Fruit fly (Drosophila melanogaster) whole organism, prepupa: ENCODE measurements around the gene CG13075.

Source experiments
- CG10631 ChIP-seq: fragments of 200-800 bp; sonication (Bioruptor generic); optimal IDR thresholded peaks from 2 replicates; lab custom pipeline; 2016; ENCODE audit warnings: missing biosample characterization, missing genetic modification characterization
- CG11294 ChIP-seq: fragments of 200-800 bp; sonication (Bioruptor generic); IDR thresholded peaks from 2 replicates; pipeline ENCODE4 v1.3.6; 2022; ENCODE audit warnings: missing biosample characterization, missing genetic modification characterization
- CG11762 ChIP-seq: fragments of 200-800 bp; sonication (Bioruptor generic); optimal IDR thresholded peaks from 3 replicates; lab custom pipeline; 2016; ENCODE audit warnings: missing biosample characterization, missing genetic modification characterization; ENCODE audit not compliant: insufficient read depth
- CG15336 ChIP-seq: fragments of 200-800 bp; sonication (Bioruptor generic); IDR thresholded peaks from 2 replicates; pipeline ENCODE4 v1.3.6; 2022; ENCODE audit warnings: missing biosample characterization, missing genetic modification characterization
- CG1621 ChIP-seq: fragments of 200-800 bp; sonication (Bioruptor generic); optimal IDR thresholded peaks from 3 replicates; lab custom pipeline; 2018; ENCODE audit warnings: missing biosample characterization, mild to moderate bottlenecking, missing genetic modification characterization
- CG16779 ChIP-seq: fragments of 200-800 bp; sonication (Bioruptor generic); optimal IDR thresholded peaks from 3 replicates; lab custom pipeline; 2017; ENCODE audit warnings: missing biosample characterization, mild to moderate bottlenecking, missing genetic modification characterization
- CG3032 ChIP-seq: fragments of 200-800 bp; optimal IDR thresholded peaks from 2 replicates; lab custom pipeline; 2019; ENCODE audit warnings: missing biosample characterization, mild to moderate bottlenecking, missing genetic modification characterization, moderate library complexity
- CG4318 ChIP-seq: fragments of 200-800 bp; sonication (Bioruptor generic); optimal IDR thresholded peaks from 3 replicates; lab custom pipeline; 2017; ENCODE audit warnings: missing biosample characterization, mild to moderate bottlenecking, missing genetic modification characterization
- CG6163 ChIP-seq: fragments of 200-800 bp; sonication (Bioruptor generic); IDR thresholded peaks from 3 replicates; pipeline ENCODE4 v1.3.6; 2022; ENCODE audit warnings: missing biosample characterization, missing genetic modification characterization
- CG6276 ChIP-seq: fragments of 200-800 bp; sonication (Bioruptor generic); optimal IDR thresholded peaks from 2 replicates; lab custom pipeline; 2017; ENCODE audit warnings: missing biosample characterization, mild to moderate bottlenecking, missing genetic modification characterization
- CG6792 ChIP-seq: fragments of 200-800 bp; sonication (Bioruptor generic); optimal IDR thresholded peaks from 3 replicates; lab custom pipeline; 2016; ENCODE audit warnings: missing biosample characterization, missing genetic modification characterization
- CG6808 ChIP-seq: fragments of 200-800 bp; sonication (Bioruptor generic); optimal IDR thresholded peaks from 3 replicates; lab custom pipeline; 2017; ENCODE audit warnings: missing biosample characterization, missing genetic modification characterization, mild to moderate bottlenecking, moderate library complexity, missing genetic modification reagents
- CG6854 ChIP-seq: fragments of 200-800 bp; sonication (Bioruptor generic); optimal IDR thresholded peaks from 2 replicates; lab custom pipeline; 2017; ENCODE audit warnings: missing biosample characterization, mild to moderate bottlenecking, missing genetic modification characterization
- CG8119 ChIP-seq: fragments of 200-800 bp; sonication (Bioruptor generic); IDR thresholded peaks from 3 replicates; pipeline ENCODE4 v1.3.6; 2022; ENCODE audit warnings: missing biosample characterization, missing genetic modification characterization
- Eip78C ChIP-seq: fragments of 200-800 bp; sonication (Bioruptor generic); peaks from one replicate; lab custom pipeline; 2016; ENCODE audit warnings: missing biosample characterization, missing genetic modification characterization
- Eip93F ChIP-seq: fragments of 200-800 bp; sonication (Bioruptor generic); optimal IDR thresholded peaks from 2 replicates; lab custom pipeline; 2016; ENCODE audit warnings: missing biosample characterization, mild to moderate bottlenecking, missing genetic modification characterization
- Ets96B ChIP-seq: fragments of 200-800 bp; optimal IDR thresholded peaks from 2 replicates; lab custom pipeline; 2019; ENCODE audit warnings: missing biosample characterization, mild to moderate bottlenecking, missing genetic modification characterization, moderate library complexity
- Gug ChIP-seq: fragments of 200-800 bp; sonication (Bioruptor generic); IDR thresholded peaks from 2 replicates; pipeline ENCODE4 v1.3.6; 2022; ENCODE audit warnings: missing biosample characterization, missing genetic modification characterization
- Hr38 ChIP-seq: sonication (Bioruptor generic); optimal IDR thresholded peaks from 2 replicates; lab custom pipeline; 2016; ENCODE audit warnings: missing biosample characterization, missing genetic modification characterization
- Hr4 ChIP-seq: fragments of 200-800 bp; sonication (Bioruptor generic); optimal IDR thresholded peaks from 3 replicates; lab custom pipeline; 2016; ENCODE audit warnings: missing biosample characterization, missing genetic modification characterization
- Met ChIP-seq: fragments of 200-800 bp; sonication (Bioruptor generic); optimal IDR thresholded peaks from 3 replicates; lab custom pipeline; 2016; ENCODE audit warnings: missing biosample characterization, missing genetic modification characterization
- OdsH ChIP-seq: fragments of 200-800 bp; sonication (Bioruptor generic); optimal IDR thresholded peaks from 3 replicates; lab custom pipeline; 2016; ENCODE audit warnings: missing biosample characterization, missing genetic modification characterization
- Smox ChIP-seq: fragments of 200-800 bp; sonication (Bioruptor generic); optimal IDR thresholded peaks from 3 replicates; lab custom pipeline; 2016; ENCODE audit warnings: missing biosample characterization, missing genetic modification characterization
- Sox102F ChIP-seq: fragments of 200-800 bp; sonication (Bioruptor generic); optimal IDR thresholded peaks from 2 replicates; lab custom pipeline; 2016; ENCODE audit warnings: missing biosample characterization, mild to moderate bottlenecking, missing genetic modification characterization
- Sox14 ChIP-seq: fragments of 200-800 bp; sonication (Bioruptor generic); optimal IDR thresholded peaks from 3 replicates; lab custom pipeline; 2016; ENCODE audit warnings: missing biosample characterization, missing genetic modification characterization
- acj6 ChIP-seq: fragments of 200-800 bp; sonication (Bioruptor generic); optimal IDR thresholded peaks from 3 replicates; lab custom pipeline; 2016; ENCODE audit warnings: missing biosample characterization, missing genetic modification characterization
- cyc ChIP-seq: fragments of 200-800 bp; sonication (Bioruptor generic); optimal IDR thresholded peaks from 3 replicates; lab custom pipeline; 2016; ENCODE audit warnings: missing biosample characterization, missing genetic modification characterization
- dsx ChIP-seq: fragments of 200-800 bp; optimal IDR thresholded peaks from 3 replicates; lab custom pipeline; 2019; ENCODE audit warnings: missing biosample characterization, mild to moderate bottlenecking, missing genetic modification characterization, moderate library complexity; ENCODE audit not compliant: poor library complexity, severe bottlenecking
- esn ChIP-seq: fragments of 200-800 bp; sonication (Bioruptor generic); optimal IDR thresholded peaks from 2 replicates; lab custom pipeline; 2016; ENCODE audit warnings: missing biosample characterization, mild to moderate bottlenecking, missing genetic modification characterization, moderate library complexity
- fd85E ChIP-seq: fragments of 200-800 bp; sonication (Bioruptor generic); optimal IDR thresholded peaks from 3 replicates; lab custom pipeline; 2016; ENCODE audit warnings: missing biosample characterization, missing genetic modification characterization
- fkh ChIP-seq: fragments of 200-800 bp; sonication (Bioruptor generic); optimal IDR thresholded peaks from 3 replicates; lab custom pipeline; 2017; ENCODE audit warnings: missing biosample characterization, mild to moderate bottlenecking, missing genetic modification characterization, moderate library complexity
- lz ChIP-seq: fragments of 200-800 bp; sonication (Bioruptor generic); optimal IDR thresholded peaks from 3 replicates; lab custom pipeline; 2016; ENCODE audit warnings: missing biosample characterization, missing genetic modification characterization
- net ChIP-seq: fragments of 200-800 bp; sonication (Bioruptor generic); optimal IDR thresholded peaks from 3 replicates; lab custom pipeline; 2016; ENCODE audit warnings: missing biosample characterization, missing genetic modification characterization
- salr ChIP-seq, 2 experiments: fragments of 200-800 bp; sonication (Bioruptor generic); optimal IDR thresholded peaks; 3 replicates each; lab custom pipeline; 2016 to 2018; ENCODE audit warnings: missing biosample characterization in 2 of 2, missing genetic modification characterization in 2 of 2, mild to moderate bottlenecking in 1 of 2
- vri ChIP-seq: fragments of 200-800 bp; sonication (Bioruptor generic); optimal IDR thresholded peaks from 3 replicates; lab custom pipeline; 2016; ENCODE audit warnings: missing biosample characterization, mild to moderate bottlenecking, missing genetic modification characterization

The CG13075 gene

dm6 chr3L:16082251-16082650, 1.5 kb upstream of the CG13075 start, which contains the start of gene CG33258 (continued):
- no peak for TF ChIP-seq CG3032 (tag; lab: Kevin White, UChicago)

dm6 chr3L:16087323-16087816, 3.6 kb downstream of the CG13075 start, which contains the start of gene Tasp1:
Gene Tasp1 (minus strand): TSS chr3L:16087525.
- no peak for TF ChIP-seq CG6808 (GFP tag; lab: Kevin White, UChicago)
- TF ChIP-seq CG8119 (GFP tag; lab: Robert Waterston, UW), result no peak
- TF ChIP-seq CG11294, result no peak; the same call in 1 of the 2 replicates
- TF ChIP-seq Ets96B (tag; lab: Kevin White, UChicago), result no peak
- no peak for TF ChIP-seq dsx
- peak; percentile 55 for TF ChIP-seq esn (GFP tag; lab: Kevin White, UChicago)
- TF ChIP-seq CG3032 (tag; lab: Kevin White, UChicago), result peak; percentile 56
- TF ChIP-seq Smox, result no peak
- TF ChIP-seq CG16779, result no peak
- no peak for TF ChIP-seq Eip93F
- TF ChIP-seq cyc, result peak; percentile 22
- no peak for TF ChIP-seq acj6 (GFP tag; lab: Kevin White, UChicago)
- no peak for TF ChIP-seq Sox102F (GFP tag; lab: Kevin White, UChicago)
- TF ChIP-seq Hr4, result no peak
- TF ChIP-seq fd85E (GFP tag; lab: Kevin White, UChicago), result no peak
- TF ChIP-seq Met (GFP tag; lab: Kevin White, UChicago), result no peak
- peak; percentile 100 for TF ChIP-seq CG1621 (tag; lab: Kevin White, UChicago)
- TF ChIP-seq Hr38 (GFP tag; lab: Kevin White, UChicago), result no peak
- TF ChIP-seq CG10631 (GFP tag; lab: Kevin White, UChicago), result no peak
- TF ChIP-seq OdsH, result no peak
- TF ChIP-seq lz, result no peak
- TF ChIP-seq vri, result no peak
- TF ChIP-seq CG6854 (GFP tag; lab: Kevin White, UChicago), result no peak
- TF ChIP-seq CG6163 (GFP tag; lab: Robert Waterston, UW), result no peak
- TF ChIP-seq Sox14 (GFP tag; lab: Kevin White, UChicago), result no peak
- no peak for TF ChIP-seq CG6276 (GFP tag; lab: Kevin White, UChicago)
- TF ChIP-seq fkh (GFP tag; lab: Kevin White, UChicago), result no peak
- peak; percentile 62 for TF ChIP-seq CG15336 (GFP tag; lab: Robert Waterston, UW)
- TF ChIP-seq CG4318 (GFP tag; lab: Kevin White, UChicago), result no peak

DNA sequence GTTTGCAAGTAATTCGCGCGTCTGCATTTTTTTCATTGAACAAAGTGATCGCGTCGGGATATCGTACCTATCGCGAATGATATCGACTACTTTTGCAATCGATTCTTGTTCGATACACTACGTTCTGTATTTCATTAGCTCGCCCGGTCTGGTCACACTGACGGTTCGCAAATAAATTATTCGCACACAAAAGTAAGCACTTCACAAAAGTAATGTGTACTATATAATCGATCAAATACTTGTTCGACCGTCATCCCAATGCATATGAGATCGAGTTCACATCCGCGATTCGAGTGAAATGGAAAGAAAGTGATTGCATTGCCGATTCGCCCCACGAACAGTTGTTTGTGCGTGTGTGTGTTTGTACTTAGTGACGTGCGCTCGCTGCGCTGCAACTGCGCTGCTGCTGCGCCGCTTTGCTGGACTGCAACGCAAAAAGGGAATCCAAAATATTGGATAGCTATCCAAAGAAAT, 6.6 kb downstream of the CG13075 start, which contains the start of the genes CG5235 and ClC-c:
TSS of gene CG5235 (minus strand) at position 63 of the 474 bp plus-strand sequence.
TSS of gene ClC-c (plus strand) at position 125 of the 474 bp plus-strand sequence.
- TF ChIP-seq Eip93F, result no peak
- no peak for TF ChIP-seq OdsH
- no peak for TF ChIP-seq net (GFP tag; lab: Kevin White, UChicago)
- peak; percentile 5 for TF ChIP-seq esn (GFP tag; lab: Kevin White, UChicago)
- no peak for TF ChIP-seq Sox102F (GFP tag; lab: Kevin White, UChicago)
- TF ChIP-seq fkh (GFP tag; lab: Kevin White, UChicago), result peak; percentile 69
- TF ChIP-seq CG6276 (GFP tag; lab: Kevin White, UChicago), result no peak
- TF ChIP-seq CG11762 (GFP tag; lab: Kevin White, UChicago), result no peak
- TF ChIP-seq Hr4, result no peak
- TF ChIP-seq Sox14 (GFP tag; lab: Kevin White, UChicago), result peak; percentile 34
- no peak for TF ChIP-seq Gug (GFP tag; lab: Robert Waterston, UW)
- TF ChIP-seq CG6808 (GFP tag; lab: Kevin White, UChicago), result no peak
- no peak for TF ChIP-seq Eip78C (GFP tag; lab: Kevin White, UChicago)
- peak; percentile 53 for TF ChIP-seq CG6854 (GFP tag; lab: Kevin White, UChicago)
- no peak for TF ChIP-seq CG11294
- no peak for TF ChIP-seq salr (GFP tag; optimal IDR thresholded peaks at IDR 0.05; lab: Kevin White, UChicago)
- no peak for TF ChIP-seq CG6792 (GFP tag; lab: Kevin White, UChicago)
